Fruit fly (Drosophila melanogaster) whole organism, embryonic: Measurements from ENCODE around the gene SIDL.

Source experiments
- Abd-B ChIP-seq: fragments of 200-800 bp; sonication (Bioruptor generic); optimal IDR thresholded peaks from 2 replicates; lab custom pipeline; 2018; ENCODE audit warnings: missing biosample characterization, mild to moderate bottlenecking, missing genetic modification characterization, moderate library complexity
- CG12155 ChIP-seq: fragments of 200-800 bp; sonication (Bioruptor generic); optimal IDR thresholded peaks from 3 replicates; lab custom pipeline; 2016; ENCODE audit warnings: missing biosample characterization, missing genetic modification characterization
- CG12299 ChIP-seq: fragments of 200-800 bp; sonication (Bioruptor generic); optimal IDR thresholded peaks from 2 replicates; lab custom pipeline; 2018; ENCODE audit warnings: missing biosample characterization, mild to moderate bottlenecking, missing genetic modification characterization
- CG12659 ChIP-seq: fragments of 200-800 bp; sonication (Bioruptor generic); optimal IDR thresholded peaks from 3 replicates; lab custom pipeline; 2017; ENCODE audit warnings: mild to moderate bottlenecking, missing biosample characterization, missing genetic modification reagents, missing genetic modification characterization
- CG13287 ChIP-seq: fragments of 200-800 bp; sonication (Bioruptor generic); IDR thresholded peaks from 2 replicates; pipeline ENCODE4 v1.3.6; 2022; ENCODE audit warnings: missing biosample characterization, missing genetic modification characterization; ENCODE audit not compliant: partially characterized antibody
- CG17186 ChIP-seq: fragments of 200-800 bp; sonication (Bioruptor generic); optimal IDR thresholded peaks from 3 replicates; lab custom pipeline; 2017; ENCODE audit warnings: missing biosample characterization, missing genetic modification reagents, missing genetic modification characterization
- CG17361 ChIP-seq: fragments of 200-800 bp; sonication (Bioruptor generic); IDR thresholded peaks from 3 replicates; pipeline ENCODE4 v1.3.6; 2022; ENCODE audit warnings: missing biosample characterization, missing genetic modification characterization
- CG2678 ChIP-seq: fragments of 200-800 bp; sonication (Bioruptor generic); optimal IDR thresholded peaks from 3 replicates; lab custom pipeline; 2019; ENCODE audit warnings: missing biosample characterization, mild to moderate bottlenecking, missing genetic modification characterization, moderate library complexity
- CG34224 ChIP-seq: fragments of 200-800 bp; sonication (Bioruptor generic); IDR thresholded peaks from 3 replicates; pipeline ENCODE4 v1.3.6; 2022; ENCODE audit warnings: missing biosample characterization, missing genetic modification characterization; ENCODE audit not compliant: partially characterized antibody
- CG3995 ChIP-seq: fragments of 200-800 bp; sonication (Bioruptor generic); optimal IDR thresholded peaks from 3 replicates; lab custom pipeline; 2016; ENCODE audit warnings: missing biosample characterization, missing genetic modification characterization
- CG42726 ChIP-seq: fragments of 200-800 bp; sonication (Bioruptor generic); IDR thresholded peaks from 2 replicates; pipeline ENCODE4 v1.3.6; 2022; ENCODE audit warnings: missing biosample characterization, missing genetic modification characterization; ENCODE audit not compliant: partially characterized antibody
- CG5245 ChIP-seq: fragments of 200-800 bp; sonication (Bioruptor generic); optimal IDR thresholded peaks from 3 replicates; lab custom pipeline; 2016; ENCODE audit warnings: missing biosample characterization, missing genetic modification characterization
- CG8924 ChIP-seq: fragments of 200-800 bp; optimal IDR thresholded peaks from 3 replicates; lab custom pipeline; 2019; ENCODE audit warnings: missing biosample characterization, mild to moderate bottlenecking, missing genetic modification characterization, moderate library complexity
- CG9932 ChIP-seq: fragments of 200-800 bp; sonication (Bioruptor generic); IDR thresholded peaks from 2 replicates; pipeline ENCODE4 v1.3.6; 2022; ENCODE audit warnings: missing biosample characterization, missing genetic modification characterization
- Doc3 ChIP-seq: fragments of 200-800 bp; sonication (Bioruptor generic); IDR thresholded peaks from 3 replicates; pipeline ENCODE4 v1.3.6; 2022; ENCODE audit warnings: missing biosample characterization, missing genetic modification characterization; ENCODE audit not compliant: partially characterized antibody
- Dp ChIP-seq: fragments of 200-800 bp; sonication (Bioruptor generic); optimal IDR thresholded peaks from 2 replicates; lab custom pipeline; 2018; ENCODE audit warnings: missing biosample characterization, mild to moderate bottlenecking, missing genetic modification characterization, moderate library complexity
- Fer1 ChIP-seq: fragments of 200-800 bp; sonication (Bioruptor generic); optimal IDR thresholded peaks from 2 replicates; lab custom pipeline; 2017; ENCODE audit warnings: missing biosample characterization, mild to moderate bottlenecking, missing genetic modification characterization
- Lhr ChIP-seq: fragments of 200-800 bp; sonication (Bioruptor generic); optimal IDR thresholded peaks from 3 replicates; lab custom pipeline; 2017; ENCODE audit warnings: mild to moderate bottlenecking, missing biosample characterization, missing genetic modification reagents, missing genetic modification characterization
- Nf-YC ChIP-seq: fragments of 200-800 bp; optimal IDR thresholded peaks from 3 replicates; lab custom pipeline; 2019; ENCODE audit warnings: missing biosample characterization, mild to moderate bottlenecking, missing genetic modification characterization, moderate library complexity
- Pdp1 ChIP-seq, 2 experiments: fragments of 200-800 bp; sonication (Bioruptor generic); optimal IDR thresholded peaks; 3 replicates each; lab custom pipeline; 2016; ENCODE audit warnings: missing biosample characterization in 2 of 2, missing genetic modification characterization in 2 of 2, mild to moderate bottlenecking in 1 of 2, moderate library complexity in 1 of 2
- Rfx ChIP-seq: fragments of 200-800 bp; sonication (Bioruptor generic); IDR thresholded peaks from 2 replicates; pipeline ENCODE4 v1.3.6; 2022; ENCODE audit warnings: missing biosample characterization, missing genetic modification characterization
- Six4 ChIP-seq: fragments of 200-800 bp; sonication (Bioruptor generic); optimal IDR thresholded peaks from 2 replicates; lab custom pipeline; 2016; ENCODE audit warnings: missing biosample characterization, missing genetic modification characterization
- Sry-β ChIP-seq: fragments of 200-800 bp; sonication (Bioruptor generic); optimal IDR thresholded peaks from 2 replicates; lab custom pipeline; 2018; ENCODE audit warnings: missing biosample characterization, mild to moderate bottlenecking, missing genetic modification characterization, moderate library complexity
- Sry-δ ChIP-seq: fragments of 200-800 bp; sonication (Bioruptor generic); optimal IDR thresholded peaks from 2 replicates; lab custom pipeline; 2016; ENCODE audit warnings: missing biosample characterization, missing genetic modification characterization
- amos ChIP-seq: fragments of 200-800 bp; sonication (Bioruptor generic); IDR thresholded peaks from 2 replicates; pipeline ENCODE4 v1.3.6; 2022; ENCODE audit warnings: missing biosample characterization, missing genetic modification characterization; ENCODE audit not compliant: partially characterized antibody
- bbx ChIP-seq: fragments of 200-800 bp; sonication (Bioruptor generic); IDR thresholded peaks from 2 replicates; pipeline ENCODE4 v1.3.6; 2022; ENCODE audit warnings: missing biosample characterization, missing genetic modification characterization; ENCODE audit not compliant: partially characterized antibody
- bcd ChIP-seq: fragments of 200-800 bp; sonication (Bioruptor generic); optimal IDR thresholded peaks from 2 replicates; lab custom pipeline; 2017; ENCODE audit warnings: missing biosample characterization, mild to moderate bottlenecking, missing genetic modification characterization
- bsh ChIP-seq, 2 experiments: fragments of 200-800 bp; sonication (Bioruptor generic); optimal IDR thresholded peaks; 2 replicates each; lab custom pipeline; 2017 to 2018; ENCODE audit warnings: mild to moderate bottlenecking in 2 of 2, missing biosample characterization in 2 of 2, missing genetic modification characterization in 2 of 2, moderate library complexity in 1 of 2
- cas ChIP-seq: fragments of 200-800 bp; sonication (Bioruptor generic); IDR thresholded peaks from 2 replicates; pipeline ENCODE4 v1.3.6; 2022; ENCODE audit warnings: missing biosample characterization, missing genetic modification characterization
- dpn ChIP-seq, 2 experiments: fragments of 200-800 bp; sonication (Bioruptor generic); optimal IDR thresholded peaks; 3 replicates each; lab custom pipeline; 2016; ENCODE audit warnings: missing biosample characterization in 2 of 2, missing genetic modification characterization in 2 of 2
- eve ChIP-seq, 2 experiments: fragments of >200 bp; optimal IDR thresholded peaks; 2 replicates each; lab custom pipeline; 2017; ENCODE audit warnings: missing biosample characterization in 2 of 2, missing genetic modification characterization in 2 of 2
- exex ChIP-seq: fragments of 200-800 bp; sonication (Bioruptor generic); optimal IDR thresholded peaks from 4 replicates; lab custom pipeline; 2018; ENCODE audit warnings: missing biosample characterization, mild to moderate bottlenecking, missing genetic modification characterization, moderate library complexity
- fru ChIP-seq: fragments of >200 bp; optimal IDR thresholded peaks from 2 replicates; lab custom pipeline; 2017
- gfzf ChIP-seq: fragments of 200-800 bp; sonication (Bioruptor generic); optimal IDR thresholded peaks from 2 replicates; lab custom pipeline; 2016; ENCODE audit warnings: missing biosample characterization, mild to moderate bottlenecking, missing genetic modification characterization, moderate library complexity
- ind ChIP-seq: fragments of 200-800 bp; sonication (Bioruptor generic); optimal IDR thresholded peaks from 3 replicates; lab custom pipeline; 2016; ENCODE audit warnings: missing biosample characterization, missing genetic modification characterization
- kay ChIP-seq: fragments of 200-800 bp; sonication (Bioruptor generic); optimal IDR thresholded peaks from 2 replicates; lab custom pipeline; 2016; ENCODE audit warnings: missing biosample characterization, missing genetic modification characterization
- kni ChIP-seq: fragments of 200-800 bp; sonication (Bioruptor generic); optimal IDR thresholded peaks from 3 replicates; lab custom pipeline; 2017; ENCODE audit warnings: mild to moderate bottlenecking, missing biosample characterization, missing genetic modification reagents, missing genetic modification characterization
- mirr ChIP-seq: fragments of 200-800 bp; sonication (Bioruptor generic); optimal IDR thresholded peaks from 3 replicates; lab custom pipeline; 2018; ENCODE audit warnings: missing biosample characterization, mild to moderate bottlenecking, missing genetic modification characterization
- p53 ChIP-seq: fragments of 200-800 bp; sonication (Bioruptor generic); optimal IDR thresholded peaks from 2 replicates; lab custom pipeline; 2016; ENCODE audit warnings: missing biosample characterization, missing genetic modification characterization
- pan ChIP-seq, 4 experiments: fragments of >200 bp in 3 of 4; fragments of 200-800 bp in 1 of 4; sonication (Bioruptor generic) in 1 of 4; optimal IDR thresholded peaks in 3 of 4; IDR thresholded peaks in 1 of 4; 2 replicates each; pipeline versions ENCODE4 v1.3.6 to Lab custom; 2017 to 2022; ENCODE audit warnings: missing biosample characterization in 2 of 4, missing genetic modification characterization in 2 of 4, mixed read lengths in 1 of 4
- row ChIP-seq: fragments of 200-800 bp; sonication (Bioruptor generic); IDR thresholded peaks from 3 replicates; pipeline ENCODE4 v1.3.6; 2022; ENCODE audit warnings: missing biosample characterization, missing genetic modification characterization
- stwl ChIP-seq: fragments of 200-800 bp; sonication (Bioruptor generic); optimal IDR thresholded peaks from 3 replicates; lab custom pipeline; 2018; ENCODE audit warnings: missing biosample characterization, mild to moderate bottlenecking, missing genetic modification characterization, moderate library complexity
- twi ChIP-seq: fragments of 200-800 bp; optimal IDR thresholded peaks from 2 replicates; lab custom pipeline; 2019; ENCODE audit warnings: missing biosample characterization, mild to moderate bottlenecking, missing genetic modification characterization, moderate library complexity
- unc-4 ChIP-seq: fragments of 200-800 bp; sonication (Bioruptor generic); IDR thresholded peaks from 2 replicates; pipeline ENCODE4 v1.3.6; 2022; ENCODE audit warnings: missing biosample characterization, missing genetic modification characterization; ENCODE audit not compliant: partially characterized antibody
- z ChIP-seq: fragments of 200-800 bp; sonication (Bioruptor generic); IDR thresholded peaks from 3 replicates; pipeline ENCODE4 v1.3.6; 2022; ENCODE audit warnings: missing biosample characterization, missing genetic modification characterization
- zen2 ChIP-seq: fragments of 200-800 bp; sonication (Bioruptor generic); IDR thresholded peaks from 3 replicates; pipeline ENCODE4 v1.3.6; 2022; ENCODE audit warnings: missing biosample characterization, missing genetic modification characterization; ENCODE audit not compliant: partially characterized antibody

Gene SIDL

DNA sequence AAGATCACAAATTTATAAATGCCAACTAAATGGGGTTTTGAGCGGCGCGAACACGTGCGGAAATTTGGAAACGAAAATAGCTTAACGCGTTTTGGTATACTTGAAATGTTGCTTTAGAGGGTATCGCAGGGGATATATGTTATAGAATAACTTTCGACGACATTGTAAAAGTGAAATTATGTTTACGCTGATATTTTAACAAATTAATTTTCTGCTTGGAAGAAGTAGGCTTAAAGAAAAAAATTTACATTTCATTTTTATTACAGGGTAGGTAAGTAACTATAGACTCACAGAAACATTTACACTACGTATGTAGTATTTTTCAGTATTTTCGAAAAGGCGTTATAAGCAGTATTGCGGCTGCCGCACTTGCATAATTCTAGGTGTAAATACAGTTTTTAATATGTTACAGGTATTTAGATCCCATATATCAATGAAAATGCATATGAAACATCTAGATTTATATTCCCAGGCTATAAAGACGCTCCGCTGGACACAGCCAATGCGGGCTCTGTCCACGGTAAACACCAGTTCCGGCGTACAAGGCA lies 10.7 kb upstream of the SIDL start, which contains the start of the genes Art3 and mRpS10 (continued):
- peak in 1 of 2 experiments; percentile 82 for TF ChIP-seq pan (optimal IDR thresholded peaks at IDR 0.05; lab: Kevin White, UChicago)
- TF ChIP-seq pan (GFP tag; optimal IDR thresholded peaks at IDR 0.05 in 1 of 2, IDR thresholded peaks at IDR 0.05 in 1 of 2): peak; percentile 84 to 100
- peak; percentile 99 for TF ChIP-seq kni (GFP tag; lab: Kevin White, UChicago)
- peak; percentile 99 for TF ChIP-seq p53 (GFP tag; lab: Kevin White, UChicago)
- peak; percentile 100 for TF ChIP-seq twi (tag; lab: Kevin White, UChicago)
- TF ChIP-seq z (GFP tag; lab: Robert Waterston, UW): peak; percentile 88
- peak; percentile 100 for TF ChIP-seq ind (GFP tag; lab: Kevin White, UChicago)
- peak; percentile 100 for TF ChIP-seq mirr (GFP tag; lab: Kevin White, UChicago)
- TF ChIP-seq bcd (GFP tag; lab: Kevin White, UChicago): peak; percentile 100
- TF ChIP-seq eve (GFP tag; optimal IDR thresholded peaks at IDR 0.05; lab: Kevin White, UChicago): peak in 1 of 2 experiments; percentile 97
- peak; percentile 99 for TF ChIP-seq cas (GFP tag; lab: Robert Waterston, UW)
- peak; percentile 100 for TF ChIP-seq kay
- peak; percentile 83 for TF ChIP-seq Sry-β (GFP tag; lab: Kevin White, UChicago)
- no peak for TF ChIP-seq fru (lab: Kevin White, UChicago)

DNA sequence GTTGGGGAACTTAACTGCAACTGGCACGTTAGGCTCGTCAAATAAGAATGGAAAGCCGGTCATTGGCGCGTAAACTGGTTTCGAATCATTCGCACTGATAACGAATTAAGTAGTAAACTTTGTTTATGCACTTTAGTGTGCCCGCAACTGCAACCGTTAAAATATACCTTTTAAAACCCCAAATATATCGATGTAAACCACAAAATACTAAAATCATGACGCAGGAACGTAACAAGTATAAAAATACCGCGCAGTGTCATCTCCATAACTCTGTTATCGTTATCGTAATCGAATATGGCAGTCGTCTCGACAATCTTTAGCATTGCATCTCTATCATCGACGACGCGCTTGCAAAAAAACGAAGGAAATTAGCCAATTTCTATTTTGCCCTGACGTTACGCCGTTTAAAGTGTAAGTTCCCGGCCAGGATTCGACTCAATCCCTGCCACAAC lies 6.6 kb upstream of the SIDL start, which contains the start of the genes CG31344 and Caf1-55:
Gene CG31344, minus strand, starts transcription at position 51 of the 452 bp plus-strand sequence.
Gene Caf1-55, plus strand, starts transcription at position 298 of the 452 bp plus-strand sequence.
- TF ChIP-seq CG8924 (tag; lab: Kevin White, UChicago) (peak; percentile 38), CG2678 (tag; lab: Kevin White, UChicago) (no peak), Fer1 (GFP tag; lab: Kevin White, UChicago) (no peak), CG12659 (GFP tag; lab: Kevin White, UChicago) (peak; percentile 74), Lhr (peak; percentile 76), unc-4 (GFP tag; lab: Robert Waterston, UW) (peak; percentile 84), row (GFP tag; lab: Robert Waterston, UW) (peak; percentile 58), CG9932 (GFP tag; lab: Robert Waterston, UW) (peak; percentile 34; the same call in 1 of the 2 replicates), Rfx (GFP tag; lab: Robert Waterston, UW) (0 out of 2 replicates have a peak, but pooled peaks have one; percentile 18), CG34224 (peak; percentile 78), CG12299 (tag; lab: Kevin White, UChicago) (peak; percentile 2), Abd-B (GFP tag; lab: Kevin White, UChicago) (peak; percentile 66), Dp (GFP tag; lab: Kevin White, UChicago) (peak; percentile 77), CG5245 (no peak), CG12155 (GFP tag; lab: Kevin White, UChicago) (peak; percentile 12), Sry-δ (GFP tag; lab: Kevin White, UChicago) (peak; percentile 97), Pdp1 (GFP tag; optimal IDR thresholded peaks at IDR 0.05; lab: Kevin White, UChicago) (peak in 1 of 2 experiments; percentile 60), exex (tag; lab: Kevin White, UChicago) (peak; percentile 33), Six4 (no peak), stwl (tag; lab: Kevin White, UChicago) (peak; percentile 69), bsh (GFP tag; optimal IDR thresholded peaks at IDR 0.05; lab: Kevin White, UChicago) (no peak), CG13287 (GFP tag; lab: Robert Waterston, UW) (peak; percentile 92), CG17361 (no peak), zen2 (GFP tag; lab: Robert Waterston, UW) (peak; percentile 76), Doc3 (GFP tag; lab: Robert Waterston, UW) (peak; percentile 68; the same call in 2 of the 3 replicates), dpn (GFP tag; optimal IDR thresholded peaks at IDR 0.05; lab: Kevin White, UChicago) (peak in 1 of 2 experiments; percentile 32), bbx (GFP tag; lab: Robert Waterston, UW) (peak; percentile 84), CG42726 (GFP tag; lab: Robert Waterston, UW) (peak; percentile 39; the same call in 1 of the 2 replicates), CG3995 (peak; percentile 78), CG17186 (GFP tag; lab: Kevin White, UChicago) (peak; percentile 3), amos (peak; percentile 78), gfzf (peak; percentile 93), Nf-YC (peak; percentile 9)
